Worm (Caenorhabditis elegans) whole organism, L2 larva: ENCODE data around the gene haf-1.

Experiments used
- ama-1 ChIP-seq: fragments of 150-350 bp; optimal IDR thresholded peaks from 2 replicates; lab custom pipeline; 2018; ENCODE audit warnings: inconsistent platforms
- zag-1 ChIP-seq: fragments of 150-350 bp; optimal IDR thresholded peaks from 2 replicates; lab custom pipeline; 2014; ENCODE audit warnings: missing biosample characterization, missing genetic modification characterization
- ztf-4 ChIP-seq: fragments of 150-350 bp; optimal IDR thresholded peaks from 2 replicates; lab custom pipeline; 2014; ENCODE audit warnings: missing biosample characterization, missing genetic modification characterization

ce11 chrIV:17341033-17341432 is 35.2 kb upstream of the haf-1 start:
- no peak for TF ChIP-seq ama-1 (lab: Kevin White, UChicago)
- TF ChIP-seq ztf-4 (tag; lab: Kevin White, UChicago), result no peak
- TF ChIP-seq zag-1, result no peak
